Worm (Caenorhabditis elegans) whole organism, late embryonic: Measurements from ENCODE around the gene cnc-3.

Experiments used
- C08G9.2 ChIP-seq: sonication (generic microtip); optimal IDR thresholded peaks from 2 replicates; lab custom pipeline; 2016; ENCODE audit warnings: mild to moderate bottlenecking, missing genetic modification characterization, moderate library complexity, missing compliant biosample characterization
- F13H6.1 ChIP-seq: sonication (generic microtip); optimal IDR thresholded peaks from 2 replicates; lab custom pipeline; 2016; ENCODE audit warnings: missing genetic modification characterization, missing compliant biosample characterization
- Y22D7AL.16 ChIP-seq: sonication (generic microtip); optimal IDR thresholded peaks from 2 replicates; lab custom pipeline; 2016; ENCODE audit warnings: missing genetic modification characterization, missing compliant biosample characterization
- ama-1 ChIP-seq: fragments of 150-350 bp; optimal IDR thresholded peaks from 2 replicates; lab custom pipeline; 2014
- ceh-18 ChIP-seq: sonication (generic microtip); optimal IDR thresholded peaks from 2 replicates; lab custom pipeline; 2016; ENCODE audit warnings: missing genetic modification characterization, missing compliant biosample characterization
- ceh-19 ChIP-seq: fragments of 200-800 bp; sonication (Bioruptor generic); optimal IDR thresholded peaks from 2 replicates; lab custom pipeline; 2018; ENCODE audit warnings: mild to moderate bottlenecking, missing genetic modification characterization, missing compliant biosample characterization
- ceh-24 ChIP-seq: sonication (generic microtip); optimal IDR thresholded peaks from 2 replicates; lab custom pipeline; 2016; ENCODE audit warnings: mild to moderate bottlenecking, missing genetic modification characterization, missing compliant biosample characterization
- ceh-45 ChIP-seq: fragments of 200-800 bp; sonication (Bioruptor generic); IDR thresholded peaks from 2 replicates; pipeline ENCODE4 v1.3.6; 2022; ENCODE audit warnings: missing genetic modification reagents, missing genetic modification characterization, missing compliant biosample characterization
- ceh-9 ChIP-seq: sonication (generic microtip); optimal IDR thresholded peaks from 2 replicates; lab custom pipeline; 2016; ENCODE audit warnings: mild to moderate bottlenecking, missing genetic modification characterization, inconsistent platforms, missing compliant biosample characterization
- elt-2 ChIP-seq: sonication (generic microtip); optimal IDR thresholded peaks from 2 replicates; lab custom pipeline; 2016; ENCODE audit warnings: missing genetic modification reagents, missing genetic modification characterization, missing compliant biosample characterization
- elt-4 ChIP-seq: sonication (generic microtip); optimal IDR thresholded peaks from 2 replicates; lab custom pipeline; 2016; ENCODE audit warnings: missing genetic modification characterization, missing compliant biosample characterization
- ets-4 ChIP-seq: sonication (generic microtip); optimal IDR thresholded peaks from 2 replicates; lab custom pipeline; 2016; ENCODE audit warnings: missing genetic modification characterization, missing compliant biosample characterization
- eyg-1 ChIP-seq: sonication (generic microtip); optimal IDR thresholded peaks from 2 replicates; lab custom pipeline; 2016; ENCODE audit warnings: missing genotype, missing genetic modification characterization, missing compliant biosample characterization
- fkh-10 ChIP-seq: fragments of 150-350 bp; optimal IDR thresholded peaks from 2 replicates; lab custom pipeline; 2014; ENCODE audit warnings: missing biosample characterization, missing genetic modification reagents, missing genetic modification characterization
- hlh-13 ChIP-seq: fragments of 200-800 bp; sonication (Bioruptor generic); optimal IDR thresholded peaks from 2 replicates; lab custom pipeline; 2018; ENCODE audit warnings: mild to moderate bottlenecking, missing genetic modification characterization, missing compliant biosample characterization
- hlh-15 ChIP-seq: sonication (generic microtip); optimal IDR thresholded peaks from 2 replicates; lab custom pipeline; 2016; ENCODE audit warnings: missing genetic modification characterization, missing compliant biosample characterization
- hlh-30 ChIP-seq: sonication (generic microtip); optimal IDR thresholded peaks from 2 replicates; lab custom pipeline; 2017; ENCODE audit warnings: antibody characterized with exemption, missing genetic modification characterization, missing compliant biosample characterization; ENCODE audit not compliant: insufficient read depth
- hlh-6 ChIP-seq: sonication (generic microtip); optimal IDR thresholded peaks from 2 replicates; lab custom pipeline; 2016; ENCODE audit warnings: missing genotype, missing genetic modification characterization, missing compliant biosample characterization
- hlh-8 ChIP-seq: sonication (generic microtip); optimal IDR thresholded peaks from 2 replicates; lab custom pipeline; 2016; ENCODE audit warnings: missing genotype, missing genetic modification characterization, missing compliant biosample characterization
- lim-6 ChIP-seq: sonication (generic microtip); optimal IDR thresholded peaks from 2 replicates; lab custom pipeline; 2016; ENCODE audit warnings: missing genetic modification characterization, missing compliant biosample characterization
- lin-11 ChIP-seq: fragments of 200-800 bp; sonication (Bioruptor generic); optimal IDR thresholded peaks from 2 replicates; lab custom pipeline; 2018; ENCODE audit warnings: mild to moderate bottlenecking, missing genetic modification characterization, missing compliant biosample characterization
- madf-2 ChIP-seq: sonication (generic microtip); optimal IDR thresholded peaks from 2 replicates; lab custom pipeline; 2017; ENCODE audit warnings: missing genetic modification characterization, missing compliant biosample characterization
- nhr-232 ChIP-seq: sonication (generic microtip); optimal IDR thresholded peaks from 2 replicates; lab custom pipeline; 2016; ENCODE audit warnings: missing genetic modification characterization, missing compliant biosample characterization
- npax-4 ChIP-seq: sonication (generic microtip); optimal IDR thresholded peaks from 2 replicates; lab custom pipeline; 2016; ENCODE audit warnings: missing genetic modification characterization, missing compliant biosample characterization
- odd-2 ChIP-seq: sonication (generic microtip); optimal IDR thresholded peaks from 2 replicates; lab custom pipeline; 2017; ENCODE audit warnings: antibody characterized with exemption, mild to moderate bottlenecking, missing genetic modification characterization, missing compliant biosample characterization
- pat-9 ChIP-seq: fragments of 200-800 bp; sonication (Bioruptor generic); optimal IDR thresholded peaks from 2 replicates; lab custom pipeline; 2018; ENCODE audit warnings: mild to moderate bottlenecking, missing genetic modification characterization, moderate library complexity, missing compliant biosample characterization
- pax-1 ChIP-seq: fragments of 150-350 bp; optimal IDR thresholded peaks from 2 replicates; lab custom pipeline; 2014; ENCODE audit warnings: missing biosample characterization, missing genetic modification characterization
- pha-2 ChIP-seq: sonication (generic microtip); optimal IDR thresholded peaks from 2 replicates; lab custom pipeline; 2017; ENCODE audit warnings: mild to moderate bottlenecking, missing genetic modification characterization, missing compliant biosample characterization
- pha-4 ChIP-seq: fragments of 150-350 bp; optimal IDR thresholded peaks from 2 replicates; lab custom pipeline; 2018; ENCODE audit warnings: missing biosample characterization, missing genetic modification reagents, missing genetic modification characterization
- pqm-1 ChIP-seq: sonication (generic microtip); optimal IDR thresholded peaks from 2 replicates; lab custom pipeline; 2016; ENCODE audit warnings: missing genetic modification characterization, missing compliant biosample characterization
- pros-1 ChIP-seq: fragments of 150-350 bp; optimal IDR thresholded peaks from 2 replicates; lab custom pipeline; 2014; ENCODE audit warnings: missing biosample characterization, missing genetic modification reagents, missing genetic modification characterization
- ref-2 ChIP-seq: sonication (generic microtip); optimal IDR thresholded peaks from 2 replicates; lab custom pipeline; 2016; ENCODE audit warnings: missing genetic modification characterization, missing compliant biosample characterization
- sdc-2 ChIP-seq: sonication (generic microtip); optimal IDR thresholded peaks from 2 replicates; lab custom pipeline; 2016; ENCODE audit warnings: missing genotype, missing genetic modification characterization, missing compliant biosample characterization
- sox-4 ChIP-seq: sonication (generic microtip); optimal IDR thresholded peaks from 2 replicates; lab custom pipeline; 2017; ENCODE audit warnings: mild to moderate bottlenecking, missing genetic modification characterization, inconsistent platforms, missing compliant biosample characterization
- syd-9 ChIP-seq: sonication (generic microtip); optimal IDR thresholded peaks from 2 replicates; lab custom pipeline; 2016; ENCODE audit warnings: mild to moderate bottlenecking, missing genetic modification characterization, moderate library complexity, missing compliant biosample characterization
- tbx-2 ChIP-seq: sonication (generic microtip); optimal IDR thresholded peaks from 2 replicates; lab custom pipeline; 2016; ENCODE audit warnings: missing genetic modification characterization, missing compliant biosample characterization
- ttx-3 ChIP-seq: sonication (generic microtip); optimal IDR thresholded peaks from 2 replicates; lab custom pipeline; 2016; ENCODE audit warnings: missing genetic modification reagents, missing genetic modification characterization, missing compliant biosample characterization
- unc-42 ChIP-seq: sonication (generic microtip); optimal IDR thresholded peaks from 2 replicates; lab custom pipeline; 2016; ENCODE audit warnings: missing genotype, missing genetic modification characterization, missing compliant biosample characterization
- ztf-16 ChIP-seq: sonication (generic microtip); optimal IDR thresholded peaks from 2 replicates; lab custom pipeline; 2017; ENCODE audit warnings: missing genetic modification characterization, missing compliant biosample characterization

Gene cnc-3

ce11 chrV:1438205-1438604 lies 9.6 kb upstream of the cnc-3 start:
- TF ChIP-seq ttx-3 (tag; lab: Kevin White, UChicago) = no peak
- TF ChIP-seq C08G9.2 = no peak
- no peak for TF ChIP-seq ceh-45 (GFP tag; lab: Robert Waterston, UW)
- no peak for TF ChIP-seq hlh-30 (tag; lab: Kevin White, UChicago)
- no peak for TF ChIP-seq pros-1 (tag; lab: Kevin White, UChicago)
- TF ChIP-seq, all 69 proteins: peak for 0

- TF ChIP-seq C08G9.2 = no peak
- no peak for TF ChIP-seq ceh-19 (GFP tag; lab: Kevin White, UChicago)
- TF ChIP-seq nhr-232 (tag; lab: Kevin White, UChicago) = no peak
- TF ChIP-seq npax-4 (tag; lab: Kevin White, UChicago) = no peak
- no peak for TF ChIP-seq ttx-3 (tag; lab: Kevin White, UChicago)
Observed at ce11 chrV:1438832-1439231, 9.0 kb upstream of the cnc-3 start, which contains the start of gene R09B5.11. TSS of gene R09B5.11 (plus strand) at chrV:1439205.

ce11 chrV:1442042-1442441 lies 5.8 kb upstream of the cnc-3 start, which contains the start of gene cnc-11:
TSS of gene cnc-11 (plus strand) at chrV:1442342.
- TF ChIP-seq ama-1 (no peak), Y22D7AL.16 (tag; lab: Kevin White, UChicago) (no peak), tbx-2 (no peak), pax-1 (tag; lab: Kevin White, UChicago) (no peak), pqm-1 (tag; lab: Kevin White, UChicago) (no peak), eyg-1 (tag; lab: Kevin White, UChicago) (no peak), lin-11 (tag; lab: Kevin White, UChicago) (no peak), elt-2 (no peak), sox-4 (tag; lab: Kevin White, UChicago) (no peak), sdc-2 (no peak), ttx-3 (tag; lab: Kevin White, UChicago) (no peak), pha-2 (tag; lab: Kevin White, UChicago) (no peak), ztf-16 (tag; lab: Kevin White, UChicago) (no peak), F13H6.1 (no peak), hlh-30 (tag; lab: Kevin White, UChicago) (no peak), syd-9 (tag; lab: Kevin White, UChicago) (no peak), ets-4 (tag; lab: Kevin White, UChicago) (no peak), hlh-15 (tag; lab: Kevin White, UChicago) (no peak), hlh-6 (tag; lab: Kevin White, UChicago) (no peak), lim-6 (tag; lab: Kevin White, UChicago) (no peak)

- TF ChIP-seq nhr-232 (tag; lab: Kevin White, UChicago) (no peak), odd-2 (tag; lab: Kevin White, UChicago) (no peak), unc-42 (no peak), ceh-19 (GFP tag; lab: Kevin White, UChicago) (no peak), sdc-2 (no peak)
Observed at ce11 chrV:1444180-1444579, 3.6 kb upstream of the cnc-3 start, which contains the start of gene cnc-1. TSS of gene cnc-1 (minus strand) at chrV:1444280.

- TF ChIP-seq hlh-13 (GFP tag; lab: Kevin White, UChicago) = no peak
- TF ChIP-seq eyg-1 (tag; lab: Kevin White, UChicago) = no peak
- TF ChIP-seq elt-4 (tag; lab: Kevin White, UChicago) = no peak
- no peak for TF ChIP-seq ama-1
- TF ChIP-seq ceh-9 (tag; lab: Kevin White, UChicago) = no peak
- TF ChIP-seq ceh-24 (tag; lab: Kevin White, UChicago) = no peak
- no peak for TF ChIP-seq ceh-18
- no peak for TF ChIP-seq hlh-6 (tag; lab: Kevin White, UChicago)
- TF ChIP-seq hlh-30 (tag; lab: Kevin White, UChicago) = no peak
- no peak for TF ChIP-seq pat-9
- no peak for TF ChIP-seq pha-4 (tag; lab: Kevin White, UChicago)
- TF ChIP-seq ref-2 (tag; lab: Kevin White, UChicago) = no peak
- no peak for TF ChIP-seq tbx-2
- TF ChIP-seq hlh-8 = no peak
- TF ChIP-seq fkh-10 (GFP tag; lab: Kevin White, UChicago) = no peak
- TF ChIP-seq madf-2 (tag; lab: Kevin White, UChicago) = no peak
- TF ChIP-seq syd-9 (tag; lab: Kevin White, UChicago) = no peak
Observed at ce11 chrV:1445081-1445480, 2.7 kb upstream of the cnc-3 start, which contains the start of gene cnc-5. TSS of gene cnc-5 (plus strand) at chrV:1445381.
